Fruit fly (Drosophila melanogaster) whole organism, wandering third instar larva: ENCODE measurements around the gene CG14883.
A peak's percentile ranks its signal among the peaks of the same experiment; 100 is the strongest.

Experiments
- Abd-B ChIP-seq: fragments of >200 bp; optimal IDR thresholded peaks from 2 replicates; lab custom pipeline; 2017; ENCODE audit warnings: missing biosample characterization, missing genetic modification characterization
- CG32264 ChIP-seq: fragments of 200-800 bp; sonication (Bioruptor generic); optimal IDR thresholded peaks from 2 replicates; lab custom pipeline; 2016; ENCODE audit warnings: missing biosample characterization, missing genetic modification characterization
- CG9705 ChIP-seq: fragments of 200-800 bp; sonication (Bioruptor generic); optimal IDR thresholded peaks from 2 replicates; lab custom pipeline; 2018; ENCODE audit warnings: missing biosample characterization, mild to moderate bottlenecking, missing genetic modification characterization
- CrebA ChIP-seq: fragments of 200-800 bp; sonication (Bioruptor generic); optimal IDR thresholded peaks from 2 replicates; lab custom pipeline; 2016; ENCODE audit warnings: missing biosample characterization, mild to moderate bottlenecking, missing genetic modification characterization, borderline replicate concordance
- Dfd ChIP-seq: fragments of >200 bp; optimal IDR thresholded peaks from 2 replicates; lab custom pipeline; 2017; ENCODE audit warnings: missing biosample characterization, missing genetic modification characterization
- GATAd ChIP-seq: sonication (Bioruptor generic); optimal IDR thresholded peaks from 2 replicates; lab custom pipeline; 2016; ENCODE audit warnings: missing biosample characterization, missing genetic modification characterization
- HLH106 ChIP-seq: fragments of 200-800 bp; optimal IDR thresholded peaks from 3 replicates; lab custom pipeline; 2019; ENCODE audit warnings: missing biosample characterization, mild to moderate bottlenecking, missing genetic modification characterization, moderate library complexity
- Hnf4 ChIP-seq: fragments of 200-800 bp; sonication (Bioruptor generic); optimal IDR thresholded peaks from 2 replicates; lab custom pipeline; 2016; ENCODE audit warnings: missing biosample characterization, mild to moderate bottlenecking, missing genetic modification characterization
- Hr78 ChIP-seq: fragments of >200 bp; optimal IDR thresholded peaks from 2 replicates; lab custom pipeline; 2017; ENCODE audit warnings: missing biosample characterization, missing genetic modification characterization
- Hr83 ChIP-seq: fragments of 200-300 bp; sonication (Bioruptor generic); optimal IDR thresholded peaks from 2 replicates; lab custom pipeline; 2016; ENCODE audit warnings: missing biosample characterization, mild to moderate bottlenecking, missing genetic modification characterization, moderate library complexity; ENCODE audit not compliant: poor library complexity, severe bottlenecking
- Jra ChIP-seq: sonication (Bioruptor generic); optimal IDR thresholded peaks from 2 replicates; lab custom pipeline; 2016; ENCODE audit warnings: missing biosample characterization, missing genetic modification characterization
- Mio ChIP-seq: sonication (Bioruptor generic); optimal IDR thresholded peaks from 2 replicates; lab custom pipeline; 2016; ENCODE audit warnings: missing biosample characterization, missing genetic modification characterization
- Myc ChIP-seq: fragments of >200 bp; optimal IDR thresholded peaks from 2 replicates; lab custom pipeline; 2017
- N ChIP-seq: fragments of >200 bp; optimal IDR thresholded peaks from 2 replicates; lab custom pipeline; 2018; ENCODE audit warnings: missing biosample characterization, missing external identifiers, missing genetic modification characterization
- OdsH ChIP-seq: fragments of 200-800 bp; sonication (Bioruptor generic); optimal IDR thresholded peaks from 2 replicates; lab custom pipeline; 2016; ENCODE audit warnings: missing biosample characterization, mild to moderate bottlenecking, missing genetic modification characterization
- Rel ChIP-seq, 2 experiments: fragments of 200-800 bp; sonication (Bioruptor generic) in 1 of 2; optimal IDR thresholded peaks; 2 replicates in 1 of 2; 3 replicates in 1 of 2; lab custom pipeline; 2016 to 2019; ENCODE audit warnings: mild to moderate bottlenecking in 2 of 2, missing biosample characterization in 2 of 2, missing genetic modification characterization in 2 of 2, moderate library complexity in 1 of 2
- Sp1 ChIP-seq: fragments of 200-800 bp; sonication (Bioruptor generic); optimal IDR thresholded peaks from 3 replicates; lab custom pipeline; 2019; ENCODE audit warnings: missing biosample characterization, mild to moderate bottlenecking, missing genetic modification characterization, moderate library complexity
- br ChIP-seq: fragments of 200-800 bp; sonication (Bioruptor generic); optimal IDR thresholded peaks from 2 replicates; lab custom pipeline; 2016; ENCODE audit warnings: missing biosample characterization, missing genetic modification characterization
- brk ChIP-seq: fragments of 200-800 bp; sonication (Bioruptor generic); optimal IDR thresholded peaks from 2 replicates; lab custom pipeline; 2016; ENCODE audit warnings: missing biosample characterization, mild to moderate bottlenecking, missing genetic modification characterization
- dl ChIP-seq, 2 experiments: fragments of 175-275, 200-275 bp in 1 of 2; fragments of 200-275 bp in 1 of 2; sonication (Bioruptor generic); optimal IDR thresholded peaks; lab custom pipeline; 2018; ENCODE audit warnings: mild to moderate bottlenecking in 2 of 2, missing biosample characterization in 2 of 2, missing genetic modification characterization in 2 of 2, moderate library complexity in 2 of 2; ENCODE audit not compliant: partially characterized antibody in 2 of 2, insufficient read depth in 1 of 2
- dmrt93B ChIP-seq: fragments of 200-800 bp; sonication (Bioruptor generic); optimal IDR thresholded peaks from 2 replicates; lab custom pipeline; 2018; ENCODE audit warnings: missing biosample characterization, mild to moderate bottlenecking, missing genetic modification characterization
- dsf ChIP-seq: sonication (Bioruptor generic); optimal IDR thresholded peaks from 2 replicates; lab custom pipeline; 2016; ENCODE audit warnings: missing biosample characterization, missing genetic modification characterization, borderline replicate concordance
- ey ChIP-seq: fragments of 200-800 bp; sonication (Bioruptor generic); optimal IDR thresholded peaks from 2 replicates; lab custom pipeline; 2016; ENCODE audit warnings: missing biosample characterization, missing genetic modification characterization
- foxo ChIP-seq, 2 experiments: fragments of 200-800 bp; sonication (Bioruptor generic); optimal IDR thresholded peaks; 2 replicates in 1 of 2; 3 replicates in 1 of 2; lab custom pipeline; 2016 to 2017; ENCODE audit warnings: missing biosample characterization in 2 of 2, missing genetic modification characterization in 2 of 2
- fru ChIP-seq: fragments of 200-800 bp; sonication (Bioruptor generic); optimal IDR thresholded peaks from 3 replicates; lab custom pipeline; 2016; ENCODE audit warnings: missing biosample characterization, mild to moderate bottlenecking, missing genetic modification characterization
- h ChIP-seq: fragments of 200-800 bp; sonication (Bioruptor generic); optimal IDR thresholded peaks from 3 replicates; lab custom pipeline; 2016; ENCODE audit warnings: missing biosample characterization, mild to moderate bottlenecking, missing genetic modification characterization
- jim ChIP-seq: fragments of 175-275, 200-325 bp; sonication (Bioruptor generic); optimal IDR thresholded peaks from 2 replicates; lab custom pipeline; 2016; ENCODE audit warnings: missing biosample characterization, mild to moderate bottlenecking, missing genetic modification characterization
- lola ChIP-seq: fragments of >200 bp; optimal IDR thresholded peaks from 2 replicates; lab custom pipeline; 2017; ENCODE audit warnings: missing biosample characterization, missing genetic modification characterization
- pan ChIP-seq: fragments of >200 bp; optimal IDR thresholded peaks from 2 replicates; lab custom pipeline; 2017
- psq ChIP-seq: fragments of 200-800 bp; sonication (Bioruptor generic); optimal IDR thresholded peaks from 3 replicates; lab custom pipeline; 2017; ENCODE audit warnings: missing biosample characterization, mild to moderate bottlenecking, missing genetic modification characterization, moderate library complexity
- rgr ChIP-seq: fragments of 200-800 bp; sonication (Bioruptor generic); optimal IDR thresholded peaks from 3 replicates; lab custom pipeline; 2016; ENCODE audit warnings: missing biosample characterization, mild to moderate bottlenecking, missing genetic modification characterization
- sage ChIP-seq: fragments of 200-800 bp; sonication (Bioruptor generic); optimal IDR thresholded peaks from 2 replicates; lab custom pipeline; 2016; ENCODE audit warnings: missing biosample characterization, mild to moderate bottlenecking, missing genetic modification characterization
- sv ChIP-seq: fragments of 200-800 bp; sonication (Bioruptor generic); optimal IDR thresholded peaks from 3 replicates; lab custom pipeline; 2016; ENCODE audit warnings: missing biosample characterization, missing genetic modification characterization
- tai ChIP-seq: sonication (Bioruptor generic); optimal IDR thresholded peaks from 2 replicates; lab custom pipeline; 2016; ENCODE audit warnings: missing biosample characterization, missing genetic modification characterization
- usp ChIP-seq: fragments of >200 bp; optimal IDR thresholded peaks from 2 replicates; lab custom pipeline; 2017; ENCODE audit warnings: missing biosample characterization, missing genetic modification characterization
- woc ChIP-seq: sonication (Bioruptor generic); optimal IDR thresholded peaks from 2 replicates; lab custom pipeline; 2016; ENCODE audit warnings: missing biosample characterization, mild to moderate bottlenecking, missing genetic modification characterization

CG14883 gene

DNA sequence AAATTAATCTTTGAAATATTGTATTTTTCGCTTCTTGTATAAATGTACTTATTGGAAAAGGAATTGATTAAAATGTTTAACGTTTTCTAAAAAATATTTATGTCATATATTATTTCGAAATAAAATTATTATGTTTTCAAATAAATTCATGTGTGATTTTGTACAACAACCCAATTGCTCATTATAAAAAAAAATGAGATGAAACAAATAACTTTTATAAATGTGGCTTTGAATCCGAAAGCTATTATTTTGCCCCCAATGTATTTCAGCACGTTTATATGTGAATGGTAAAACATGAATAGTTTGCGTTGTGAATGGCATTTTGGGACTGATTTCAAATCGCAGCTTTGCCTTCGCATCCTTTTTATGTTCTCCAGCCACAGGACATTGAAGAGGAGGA is 21.3 kb upstream of the CG14883 start, which contains the start of gene CG14881:
Gene CG14881 (plus strand): TSS at position 301 of the 400 bp plus-strand sequence.
- TF ChIP-seq foxo (GFP tag; optimal IDR thresholded peaks at IDR 0.05; lab: Kevin White, UChicago) (no peak), Abd-B (GFP tag; lab: Kevin White, UChicago) (no peak), GATAd (no peak), sage (no peak), Mio (GFP tag; lab: Kevin White, UChicago) (no peak), br (no peak), N (no peak), psq (no peak), jim (GFP tag; lab: Kevin White, UChicago) (no peak), Myc (no peak), sv (GFP tag; lab: Kevin White, UChicago) (no peak), tai (GFP tag; lab: Kevin White, UChicago) (no peak), woc (no peak), pan (lab: Kevin White, UChicago) (no peak), fru (no peak), usp (GFP tag; lab: Kevin White, UChicago) (no peak)
- TF ChIP-seq, all 38 proteins: peak for 0

DNA sequence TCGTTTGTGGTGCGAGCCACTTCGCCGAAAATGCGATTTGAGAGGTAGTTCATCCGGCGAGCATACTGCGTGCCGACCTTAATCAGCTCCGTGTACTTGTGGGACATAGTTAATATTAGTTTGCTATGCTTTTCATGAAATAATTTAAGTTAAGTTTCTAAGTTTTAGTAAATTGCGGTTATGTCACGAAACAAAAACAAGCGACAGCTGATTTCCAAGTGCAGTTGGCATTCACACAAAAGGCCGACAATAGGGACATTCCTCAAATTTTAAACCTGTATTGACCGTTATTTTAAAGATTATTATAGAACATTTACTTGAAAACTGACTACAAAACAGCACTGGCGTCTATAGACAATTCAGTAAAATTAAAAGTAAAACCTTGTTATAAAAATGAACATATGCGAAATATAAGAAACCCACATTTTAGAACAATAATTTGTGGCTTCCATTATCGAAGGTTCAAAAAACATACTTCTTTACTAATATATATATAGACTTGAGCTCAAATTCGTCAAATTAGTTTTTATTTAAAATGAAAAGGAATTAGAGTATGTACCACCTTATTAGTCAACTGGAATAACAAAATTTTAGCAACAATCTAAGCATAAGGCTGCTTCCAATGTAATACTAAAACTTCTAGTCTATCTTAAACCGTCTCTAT is 19.3 kb upstream of the CG14883 start, which contains the start of gene mRpS33:
Gene mRpS33 (minus strand): TSS at position 224 of the 664 bp plus-strand sequence.
- TF ChIP-seq dl (GFP tag; optimal IDR thresholded peaks at IDR 0.05; lab: Kevin White, UChicago; ENCODE audit: insufficient read depth in 1 of 2, partially characterized antibody in 2 of 2) = no peak
- TF ChIP-seq psq = no peak
- TF ChIP-seq OdsH (GFP tag; lab: Kevin White, UChicago) = no peak

DNA sequence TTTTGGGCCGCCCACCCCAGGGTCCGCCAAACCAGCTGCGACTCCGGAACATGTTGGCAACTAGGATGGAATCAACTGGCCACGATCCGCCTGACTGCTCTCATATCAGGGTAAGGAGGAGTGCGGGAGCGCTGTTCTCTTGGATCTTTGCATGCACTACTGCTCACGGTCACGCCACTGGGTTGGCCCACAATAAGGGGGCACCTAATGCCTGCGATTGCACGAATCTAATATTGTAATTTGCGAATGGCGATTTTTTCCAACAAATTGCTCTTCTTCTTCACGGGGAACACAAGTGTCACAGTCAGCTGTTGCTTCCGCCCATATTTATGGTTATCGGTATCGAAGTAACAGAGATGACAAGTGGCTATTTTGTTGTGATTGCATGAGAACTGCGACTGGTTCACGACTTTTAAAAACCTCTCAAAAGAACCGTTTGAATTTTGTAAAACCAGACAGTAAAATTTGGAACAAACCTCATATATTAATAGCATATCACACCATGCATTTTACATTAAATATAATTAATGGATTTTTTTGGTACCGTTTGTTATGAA is 14.4 kb upstream of the CG14883 start, which contains the start of gene ema:
Gene ema (minus strand): TSS at position 295 of the 557 bp plus-strand sequence.
- no peak for TF ChIP-seq psq
- TF ChIP-seq Rel (GFP tag; optimal IDR thresholded peaks at IDR 0.05; lab: Kevin White, UChicago) = no peak
- peak; percentile 45 for TF ChIP-seq Rel (tag; optimal IDR thresholded peaks at IDR 0.05; lab: Kevin White, UChicago)
- TF ChIP-seq Jra (GFP tag; lab: Kevin White, UChicago) = no peak
- TF ChIP-seq sv (GFP tag; lab: Kevin White, UChicago) = peak; percentile 9
- peak; percentile 28 for TF ChIP-seq Myc
- TF ChIP-seq ey (GFP tag; lab: Kevin White, UChicago) = peak; percentile 6
- TF ChIP-seq Dfd (GFP tag; lab: Kevin White, UChicago) = no peak
- no peak for TF ChIP-seq Mio (GFP tag; lab: Kevin White, UChicago)
- TF ChIP-seq jim (GFP tag; lab: Kevin White, UChicago) = no peak
- no peak for TF ChIP-seq fru
- no peak for TF ChIP-seq lola (GFP tag; lab: Kevin White, UChicago)
- peak; percentile 12 for TF ChIP-seq Sp1 (GFP tag; lab: Kevin White, UChicago)
- peak; percentile 27 for TF ChIP-seq CG9705
- no peak for TF ChIP-seq pan (lab: Kevin White, UChicago)
- TF ChIP-seq Hnf4 = no peak
- peak in 1 of 2 experiments; percentile 36 for TF ChIP-seq foxo (GFP tag; optimal IDR thresholded peaks at IDR 0.05; lab: Kevin White, UChicago)
- TF ChIP-seq dsf = no peak
- TF ChIP-seq dmrt93B (GFP tag; lab: Kevin White, UChicago) = no peak
- no peak for TF ChIP-seq GATAd
- TF ChIP-seq OdsH (GFP tag; lab: Kevin White, UChicago) = no peak
- no peak for TF ChIP-seq N
- no peak for TF ChIP-seq sage
- peak; percentile 16 for TF ChIP-seq rgr (GFP tag; lab: Kevin White, UChicago)
- peak; percentile 50 for TF ChIP-seq Hr83 (GFP tag; lab: Kevin White, UChicago)
- TF ChIP-seq tai (GFP tag; lab: Kevin White, UChicago) = no peak
- peak; percentile 37 for TF ChIP-seq HLH106 (tag; lab: Kevin White, UChicago)
- TF ChIP-seq woc = peak; percentile 79
- no peak for TF ChIP-seq Abd-B (GFP tag; lab: Kevin White, UChicago)
- TF ChIP-seq CG32264 (GFP tag; lab: Kevin White, UChicago) = no peak
- no peak for TF ChIP-seq br

DNA sequence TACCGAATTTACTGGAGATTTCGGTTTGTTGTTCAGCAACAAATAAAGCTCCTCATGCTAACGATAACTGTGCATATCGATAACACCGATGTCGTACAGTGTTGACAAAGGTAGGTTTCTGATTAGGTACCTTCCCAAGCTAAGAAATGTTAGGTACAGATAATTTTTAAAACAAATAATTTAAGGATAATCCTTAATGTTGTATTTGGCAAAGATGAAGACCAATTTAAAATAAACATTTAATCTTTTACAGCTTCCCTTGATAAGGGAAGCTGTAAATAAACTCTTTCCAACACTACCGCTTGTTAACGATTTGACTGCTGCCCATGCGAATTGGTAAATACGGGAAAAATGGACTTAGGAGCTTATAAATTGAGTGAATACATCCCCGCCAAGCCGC is 12.9 kb upstream of the CG14883 start, which contains the start of the genes Ttc1 and CG14882:
Gene Ttc1 (minus strand): TSS at position 71 of the 400 bp plus-strand sequence.
Gene CG14882 (plus strand): TSS at position 271 of the 400 bp plus-strand sequence.
- TF ChIP-seq dmrt93B (GFP tag; lab: Kevin White, UChicago) = no peak
- peak; percentile 92 for TF ChIP-seq br
- no peak for TF ChIP-seq lola (GFP tag; lab: Kevin White, UChicago)
- TF ChIP-seq CrebA (GFP tag; lab: Kevin White, UChicago) = no peak
- TF ChIP-seq Dfd (GFP tag; lab: Kevin White, UChicago) = no peak
- peak; percentile 54 to 95 for TF ChIP-seq foxo (GFP tag; optimal IDR thresholded peaks at IDR 0.05; lab: Kevin White, UChicago)
- peak; percentile 83 for TF ChIP-seq psq
- TF ChIP-seq jim (GFP tag; lab: Kevin White, UChicago) = no peak
- TF ChIP-seq Rel (GFP tag; optimal IDR thresholded peaks at IDR 0.05; lab: Kevin White, UChicago) = no peak
- peak; percentile 24 for TF ChIP-seq Rel (tag; optimal IDR thresholded peaks at IDR 0.05; lab: Kevin White, UChicago)
- peak; percentile 75 for TF ChIP-seq Sp1 (GFP tag; lab: Kevin White, UChicago)
- no peak for TF ChIP-seq GATAd
- TF ChIP-seq dl (GFP tag; optimal IDR thresholded peaks at IDR 0.05; lab: Kevin White, UChicago; ENCODE audit: insufficient read depth in 1 of 2, partially characterized antibody in 2 of 2) = no peak
- no peak for TF ChIP-seq Hr83 (GFP tag; lab: Kevin White, UChicago)
- no peak for TF ChIP-seq N
- peak; percentile 56 for TF ChIP-seq CG32264 (GFP tag; lab: Kevin White, UChicago)
- TF ChIP-seq tai (GFP tag; lab: Kevin White, UChicago) = no peak
- TF ChIP-seq rgr (GFP tag; lab: Kevin White, UChicago) = peak; percentile 96
- TF ChIP-seq pan (lab: Kevin White, UChicago) = no peak
- TF ChIP-seq brk (GFP tag; lab: Kevin White, UChicago) = no peak
- no peak for TF ChIP-seq Abd-B (GFP tag; lab: Kevin White, UChicago)
- TF ChIP-seq HLH106 (tag; lab: Kevin White, UChicago) = peak; percentile 77
- peak; percentile 93 for TF ChIP-seq h (GFP tag; lab: Kevin White, UChicago)
- peak; percentile 27 for TF ChIP-seq dsf
- TF ChIP-seq Hr78 = no peak
- TF ChIP-seq sage = no peak
- peak; percentile 91 for TF ChIP-seq OdsH (GFP tag; lab: Kevin White, UChicago)
- peak; percentile 87 for TF ChIP-seq sv (GFP tag; lab: Kevin White, UChicago)
- no peak for TF ChIP-seq Hnf4
- TF ChIP-seq CG9705 = peak; percentile 61
